Fruit fly (Drosophila melanogaster) whole organism, embryonic: Measurements from ENCODE around the gene CG14230.

Experiments used
- Ada2b ChIP-seq: fragments of 200-800 bp; sonication (Bioruptor generic); IDR thresholded peaks from 2 replicates; pipeline ENCODE4 v1.3.6; 2022; ENCODE audit warnings: missing biosample characterization, missing genetic modification characterization
- Bdp1 ChIP-seq: fragments of 200-800 bp; sonication (Bioruptor generic); optimal IDR thresholded peaks from 3 replicates; lab custom pipeline; 2016; ENCODE audit warnings: missing biosample characterization, missing genetic modification characterization
- CG10543 ChIP-seq: fragments of 200-800 bp; sonication (Bioruptor generic); optimal IDR thresholded peaks from 3 replicates; lab custom pipeline; 2017; ENCODE audit warnings: missing biosample characterization, mild to moderate bottlenecking, missing genetic modification characterization, moderate library complexity
- CG12299 ChIP-seq: fragments of 200-800 bp; sonication (Bioruptor generic); optimal IDR thresholded peaks from 2 replicates; lab custom pipeline; 2018; ENCODE audit warnings: missing biosample characterization, mild to moderate bottlenecking, missing genetic modification characterization
- CG1233 ChIP-seq: fragments of 200-800 bp; sonication (Bioruptor generic); optimal IDR thresholded peaks from 4 replicates; lab custom pipeline; 2018; ENCODE audit warnings: missing biosample characterization, mild to moderate bottlenecking, missing genetic modification characterization
- CG17612 ChIP-seq: fragments of 200-800 bp; sonication (Bioruptor generic); IDR thresholded peaks from 2 replicates; pipeline ENCODE4 v1.3.6; 2022; ENCODE audit warnings: missing biosample characterization, missing genetic modification characterization
- CG18476 ChIP-seq: fragments of 200-800 bp; sonication (Bioruptor generic); optimal IDR thresholded peaks from 2 replicates; lab custom pipeline; 2016; ENCODE audit warnings: missing biosample characterization, mild to moderate bottlenecking, missing genetic modification characterization
- CG18764 ChIP-seq: fragments of 200-800 bp; sonication (Bioruptor generic); optimal IDR thresholded peaks from 3 replicates; lab custom pipeline; 2016; ENCODE audit warnings: missing biosample characterization, missing genetic modification characterization
- CG2712 ChIP-seq: fragments of 200-800 bp; optimal IDR thresholded peaks from 3 replicates; lab custom pipeline; 2019; ENCODE audit warnings: missing biosample characterization, mild to moderate bottlenecking, missing genetic modification characterization, moderate library complexity
- CG34376 ChIP-seq: fragments of 200-800 bp; sonication (Bioruptor generic); optimal IDR thresholded peaks from 2 replicates; lab custom pipeline; 2018; ENCODE audit warnings: missing biosample characterization, mild to moderate bottlenecking, missing genetic modification characterization
- CG3726 ChIP-seq: fragments of 200-800 bp; sonication (Bioruptor generic); IDR thresholded peaks from 3 replicates; pipeline ENCODE4, ENCODE4 v1.3.6; 2022; ENCODE audit warnings: missing biosample characterization, missing genetic modification characterization
- CG6254 ChIP-seq: fragments of 200-800 bp; sonication (Bioruptor generic); optimal IDR thresholded peaks from 3 replicates; lab custom pipeline; 2017; ENCODE audit warnings: mild to moderate bottlenecking, missing biosample characterization, missing genetic modification reagents, missing genetic modification characterization
- CG6272 ChIP-seq: fragments of 200-800 bp; sonication (Bioruptor generic); IDR thresholded peaks from 2 replicates; pipeline ENCODE4 v1.3.6; 2022; ENCODE audit warnings: missing biosample characterization, missing genetic modification characterization
- Chrac-16 ChIP-seq: fragments of 200-800 bp; sonication (Bioruptor generic); optimal IDR thresholded peaks from 3 replicates; lab custom pipeline; 2016; ENCODE audit warnings: missing biosample characterization, missing genetic modification characterization
- Doc2 ChIP-seq: fragments of 200-800 bp; sonication (Bioruptor generic); IDR thresholded peaks from 2 replicates; pipeline ENCODE4 v1.3.6; 2022; ENCODE audit warnings: missing biosample characterization, missing genetic modification characterization
- Ets65A ChIP-seq: fragments of 200-800 bp; sonication (Bioruptor generic); peaks from one replicate; lab custom pipeline; 2016; ENCODE audit warnings: missing biosample characterization, missing genetic modification characterization
- Fer1 ChIP-seq: fragments of 200-800 bp; sonication (Bioruptor generic); optimal IDR thresholded peaks from 2 replicates; lab custom pipeline; 2017; ENCODE audit warnings: missing biosample characterization, mild to moderate bottlenecking, missing genetic modification characterization
- GATAe ChIP-seq: fragments of 200-800 bp; sonication (Bioruptor generic); conservative IDR thresholded peaks from 2 replicates; pipeline ENCODE4 v1.3.6; 2022; ENCODE audit warnings: missing biosample characterization, missing genetic modification characterization
- Gug ChIP-seq: fragments of 200-800 bp; sonication (Bioruptor generic); IDR thresholded peaks from 4 replicates; pipeline ENCODE4 v1.3.6; 2022; ENCODE audit warnings: missing biosample characterization, missing genetic modification characterization
- Hey ChIP-seq: fragments of 200-800 bp; sonication (Bioruptor generic); optimal IDR thresholded peaks from 3 replicates; lab custom pipeline; 2018; ENCODE audit warnings: missing biosample characterization, mild to moderate bottlenecking, missing genetic modification characterization
- HmgD ChIP-seq: fragments of 200-800 bp; sonication (Bioruptor generic); optimal IDR thresholded peaks from 3 replicates; lab custom pipeline; 2016; ENCODE audit warnings: missing biosample characterization, missing genetic modification characterization
- Hr39 ChIP-seq: fragments of >200 bp; optimal IDR thresholded peaks from 2 replicates; lab custom pipeline; 2017
- Med ChIP-seq: fragments of 200-800 bp; sonication (Bioruptor generic); peaks from one replicate; lab custom pipeline; 2016; ENCODE audit warnings: missing biosample characterization, missing genetic modification characterization, mild to moderate bottlenecking, inconsistent platforms, moderate library complexity
- Mrtf ChIP-seq: fragments of 200-800 bp; sonication (Bioruptor generic); IDR thresholded peaks from 3 replicates; pipeline ENCODE4 v1.3.6; 2022; ENCODE audit warnings: missing biosample characterization, missing genetic modification characterization
- Nf-YB ChIP-seq: fragments of 200-800 bp; sonication (Bioruptor generic); optimal IDR thresholded peaks from 3 replicates; lab custom pipeline; 2019; ENCODE audit warnings: missing biosample characterization, mild to moderate bottlenecking, missing genetic modification characterization, moderate library complexity
- Pdp1 ChIP-seq, 2 experiments: fragments of 200-800 bp; sonication (Bioruptor generic); optimal IDR thresholded peaks; 3 replicates each; lab custom pipeline; 2016; ENCODE audit warnings: missing biosample characterization in 2 of 2, missing genetic modification characterization in 2 of 2, mild to moderate bottlenecking in 1 of 2, moderate library complexity in 1 of 2
- Sry-β ChIP-seq: fragments of 200-800 bp; sonication (Bioruptor generic); optimal IDR thresholded peaks from 2 replicates; lab custom pipeline; 2018; ENCODE audit warnings: missing biosample characterization, mild to moderate bottlenecking, missing genetic modification characterization, moderate library complexity
- Vsx1 ChIP-seq: fragments of 200-800 bp; sonication (Bioruptor generic); optimal IDR thresholded peaks from 2 replicates; lab custom pipeline; 2017; ENCODE audit warnings: missing biosample characterization, mild to moderate bottlenecking, missing genetic modification characterization, missing genetic modification reagents
- bcd ChIP-seq: fragments of 200-800 bp; sonication (Bioruptor generic); optimal IDR thresholded peaks from 2 replicates; lab custom pipeline; 2017; ENCODE audit warnings: missing biosample characterization, mild to moderate bottlenecking, missing genetic modification characterization
- chinmo ChIP-seq: fragments of 200-800 bp; sonication (Bioruptor generic); IDR thresholded peaks from 4 replicates; pipeline ENCODE4 v1.3.6; 2022; ENCODE audit warnings: missing biosample characterization, missing genetic modification characterization; ENCODE audit not compliant: partially characterized antibody
- ci ChIP-seq: fragments of 200-800 bp; sonication (Bioruptor generic); IDR thresholded peaks from 3 replicates; pipeline ENCODE4 v1.3.6; 2022; ENCODE audit warnings: missing biosample characterization, missing genetic modification characterization
- corto ChIP-seq: fragments of 200-800 bp; sonication (Bioruptor generic); optimal IDR thresholded peaks from 2 replicates; lab custom pipeline; 2016; ENCODE audit warnings: missing biosample characterization, mild to moderate bottlenecking, missing genetic modification characterization, moderate library complexity
- cwo ChIP-seq: fragments of 200-800 bp; sonication (Bioruptor generic); optimal IDR thresholded peaks from 3 replicates; lab custom pipeline; 2017; ENCODE audit warnings: missing biosample characterization, missing genetic modification characterization, mild to moderate bottlenecking, moderate library complexity, missing genetic modification reagents
- danr ChIP-seq: fragments of 200-800 bp; sonication (Bioruptor generic); IDR thresholded peaks from 2 replicates; pipeline ENCODE4 v1.3.6; 2022; ENCODE audit warnings: missing biosample characterization, missing genetic modification characterization
- dati ChIP-seq: fragments of 200-800 bp; sonication (Bioruptor generic); IDR thresholded peaks from 2 replicates; pipeline ENCODE4 v1.3.6; 2022; ENCODE audit warnings: missing biosample characterization, missing genetic modification characterization
- disco-r ChIP-seq: fragments of 200-800 bp; sonication (Bioruptor generic); optimal IDR thresholded peaks from 2 replicates; lab custom pipeline; 2016; ENCODE audit warnings: missing biosample characterization, missing genetic modification characterization
- dm ChIP-seq: fragments of 200-800 bp; sonication (Bioruptor generic); optimal IDR thresholded peaks from 3 replicates; lab custom pipeline; 2016; ENCODE audit warnings: missing biosample characterization, missing genetic modification characterization
- exex ChIP-seq: fragments of 200-800 bp; sonication (Bioruptor generic); optimal IDR thresholded peaks from 4 replicates; lab custom pipeline; 2018; ENCODE audit warnings: missing biosample characterization, mild to moderate bottlenecking, missing genetic modification characterization, moderate library complexity
- ftz-f1 ChIP-seq: fragments of 200-800 bp; sonication (Bioruptor generic); optimal IDR thresholded peaks from 2 replicates; lab custom pipeline; 2016; ENCODE audit warnings: missing biosample characterization, missing genetic modification characterization
- gem ChIP-seq: fragments of 200-800 bp; sonication (Bioruptor generic); optimal IDR thresholded peaks from 2 replicates; lab custom pipeline; 2019; ENCODE audit warnings: missing biosample characterization, mild to moderate bottlenecking, missing genetic modification characterization, moderate library complexity
- gfzf ChIP-seq: fragments of 200-800 bp; sonication (Bioruptor generic); optimal IDR thresholded peaks from 2 replicates; lab custom pipeline; 2016; ENCODE audit warnings: missing biosample characterization, mild to moderate bottlenecking, missing genetic modification characterization, moderate library complexity
- grn ChIP-seq: fragments of 200-800 bp; sonication (Bioruptor generic); optimal IDR thresholded peaks from 3 replicates; lab custom pipeline; 2017; ENCODE audit warnings: missing biosample characterization, missing genetic modification characterization
- mirr ChIP-seq: fragments of 200-800 bp; sonication (Bioruptor generic); optimal IDR thresholded peaks from 3 replicates; lab custom pipeline; 2018; ENCODE audit warnings: missing biosample characterization, mild to moderate bottlenecking, missing genetic modification characterization
- pzg ChIP-seq: fragments of 200-800 bp; sonication (Bioruptor generic); optimal IDR thresholded peaks from 3 replicates; lab custom pipeline; 2018; ENCODE audit warnings: missing biosample characterization, mild to moderate bottlenecking, missing genetic modification characterization, moderate library complexity
- sqz ChIP-seq: fragments of 200-800 bp; sonication (Bioruptor generic); optimal IDR thresholded peaks from 3 replicates; lab custom pipeline; 2018; ENCODE audit warnings: missing biosample characterization, mild to moderate bottlenecking, missing genetic modification characterization
- sug ChIP-seq: fragments of 200-800 bp; optimal IDR thresholded peaks from 2 replicates; lab custom pipeline; 2019; ENCODE audit warnings: missing biosample characterization, mild to moderate bottlenecking, missing genetic modification characterization, moderate library complexity
- toy ChIP-seq: fragments of 200-800 bp; sonication (Bioruptor generic); IDR thresholded peaks from 2 replicates; pipeline ENCODE4 v1.3.6; 2022; ENCODE audit warnings: missing biosample characterization, missing genetic modification characterization
- vfl ChIP-seq: fragments of 200-800 bp; sonication (Bioruptor generic); optimal IDR thresholded peaks from 2 replicates; lab custom pipeline; 2016; ENCODE audit warnings: missing biosample characterization, missing genetic modification characterization

Gene CG14230

dm6 chrX:19750626-19751149 lies 46.7 kb downstream of the CG14230 start, which contains the start of gene Abcd3 (continued):
- TF ChIP-seq CG1233 (GFP tag; lab: Kevin White, UChicago) (no peak), HmgD (GFP tag; lab: Kevin White, UChicago) (peak; percentile 70), CG6254 (GFP tag; lab: Kevin White, UChicago) (peak; percentile 31), gfzf (GFP tag; lab: Kevin White, UChicago) (peak; percentile 8), Bdp1 (GFP tag; lab: Kevin White, UChicago) (no peak), mirr (GFP tag; lab: Kevin White, UChicago) (peak; percentile 60), CG6272 (GFP tag; lab: Robert Waterston, UW) (no peak), sug (tag; lab: Kevin White, UChicago) (peak; percentile 59), Sry-β (GFP tag; lab: Kevin White, UChicago) (peak; percentile 99), CG18764 (GFP tag; lab: Kevin White, UChicago) (no peak), CG2712 (tag; lab: Kevin White, UChicago) (peak; percentile 19), corto (GFP tag; lab: Kevin White, UChicago) (no peak), danr (GFP tag; lab: Robert Waterston, UW) (no peak), Ada2b (GFP tag; lab: Robert Waterston, UW) (no peak)

- peak; percentile 36 for TF ChIP-seq Hey
- TF ChIP-seq grn (GFP tag; lab: Kevin White, UChicago), result peak; percentile 88
- peak; percentile 95 for TF ChIP-seq exex (tag; lab: Kevin White, UChicago)
- peak; percentile 74 for TF ChIP-seq Med (GFP tag; lab: Kevin White, UChicago)
- TF ChIP-seq gem (tag; lab: Kevin White, UChicago), result no peak
- TF ChIP-seq sug (tag; lab: Kevin White, UChicago), result peak; percentile 71
- peak; percentile 95 for TF ChIP-seq mirr (GFP tag; lab: Kevin White, UChicago)
- TF ChIP-seq chinmo (GFP tag; lab: Robert Waterston, UW), result 0 out of 4 replicates have a peak, but pooled peaks have one; percentile 56
- 0 out of 2 replicates have a peak, but pooled peaks have one; percentile 30 for TF ChIP-seq GATAe (GFP tag; lab: Robert Waterston, UW)
- TF ChIP-seq ci (GFP tag; lab: Robert Waterston, UW), result 0 out of 3 replicates have a peak, but pooled peaks have one; percentile 33
- peak; percentile 55 for TF ChIP-seq CG10543
- TF ChIP-seq sqz (GFP tag; lab: Kevin White, UChicago), result no peak
- no peak for TF ChIP-seq vfl
- TF ChIP-seq Ets65A (GFP tag; lab: Kevin White, UChicago), result peak; percentile 84
- no peak for TF ChIP-seq Fer1 (GFP tag; lab: Kevin White, UChicago)
- peak; percentile 54 for TF ChIP-seq cwo
- no peak for TF ChIP-seq dati (GFP tag; lab: Robert Waterston, UW)
- peak in 1 of 2 experiments; percentile 44 for TF ChIP-seq Pdp1 (GFP tag; optimal IDR thresholded peaks at IDR 0.05; lab: Kevin White, UChicago)
- TF ChIP-seq CG34376 (GFP tag; lab: Kevin White, UChicago), result peak; percentile 1
- peak; percentile 30 for TF ChIP-seq Vsx1 (GFP tag; lab: Kevin White, UChicago)
Measured at dm6 chrX:19752344-19752743, 48.4 kb downstream of the CG14230 start.

dm6 chrX:19753710-19754109 lies 49.7 kb downstream of the CG14230 start:
- TF ChIP-seq gfzf (GFP tag; lab: Kevin White, UChicago) (no peak), CG17612 (GFP tag; lab: Robert Waterston, UW) (no peak), Gug (no peak), dm (GFP tag; lab: Kevin White, UChicago) (no peak), Chrac-16 (GFP tag; lab: Kevin White, UChicago) (no peak), ftz-f1 (GFP tag; lab: Kevin White, UChicago) (no peak), CG12299 (tag; lab: Kevin White, UChicago) (no peak), toy (GFP tag; lab: Robert Waterston, UW) (0 out of 2 replicates have a peak, but pooled peaks have one; percentile 7), Hr39 (lab: Kevin White, UChicago) (no peak), bcd (GFP tag; lab: Kevin White, UChicago) (no peak), Mrtf (GFP tag; lab: Robert Waterston, UW) (no peak), CG18476 (no peak), Doc2 (GFP tag; lab: Robert Waterston, UW) (no peak), disco-r (GFP tag; lab: Kevin White, UChicago) (no peak), Nf-YB (no peak), CG3726 (GFP tag; lab: Robert Waterston, UW) (no peak), pzg (GFP tag; lab: Kevin White, UChicago) (no peak)
